Fruit fly (Drosophila melanogaster) whole organism, embryonic: ENCODE measurements around the gene Caper.

ENCODE experiments used
- CG10431 ChIP-seq: fragments of 200-800 bp; sonication (Bioruptor generic); optimal IDR thresholded peaks from 3 replicates; lab custom pipeline; 2018; ENCODE audit warnings: missing biosample characterization, mild to moderate bottlenecking, missing genetic modification characterization
- CG11093 ChIP-seq: fragments of 200-800 bp; sonication (Bioruptor generic); IDR thresholded peaks from 3 replicates; pipeline ENCODE4 v1.3.6; 2022; ENCODE audit warnings: missing biosample characterization, missing genetic modification characterization
- CG11247 ChIP-seq: fragments of 200-800 bp; sonication (Bioruptor generic); IDR thresholded peaks from 2 replicates; pipeline ENCODE4 v1.3.6; 2022; ENCODE audit warnings: missing biosample characterization, missing genetic modification characterization
- CG11398 ChIP-seq: fragments of 200-800 bp; sonication (Bioruptor generic); optimal IDR thresholded peaks from 2 replicates; lab custom pipeline; 2016; ENCODE audit warnings: missing biosample characterization, missing genetic modification characterization
- CG12071 ChIP-seq: fragments of 200-800 bp; sonication (Bioruptor generic); optimal IDR thresholded peaks from 3 replicates; lab custom pipeline; 2018; ENCODE audit warnings: missing biosample characterization, mild to moderate bottlenecking, missing genetic modification characterization
- CG14860 ChIP-seq: fragments of 200-800 bp; sonication (Bioruptor generic); IDR thresholded peaks from 3 replicates; pipeline ENCODE4 v1.3.6; 2022; ENCODE audit warnings: missing biosample characterization, missing genetic modification characterization; ENCODE audit not compliant: partially characterized antibody
- CG1602 ChIP-seq: fragments of 200-800 bp; sonication (Bioruptor generic); optimal IDR thresholded peaks from 3 replicates; lab custom pipeline; 2016; ENCODE audit warnings: missing biosample characterization, missing genetic modification characterization
- CG17385 ChIP-seq: fragments of 200-800 bp; sonication (Bioruptor generic); optimal IDR thresholded peaks from 3 replicates; lab custom pipeline; 2018; ENCODE audit warnings: missing biosample characterization, mild to moderate bottlenecking, missing genetic modification characterization
- CG3407 ChIP-seq: fragments of 200-800 bp; sonication (Bioruptor generic); optimal IDR thresholded peaks from 2 replicates; lab custom pipeline; 2018; ENCODE audit warnings: missing biosample characterization, mild to moderate bottlenecking, missing genetic modification characterization
- CG34376 ChIP-seq: fragments of 200-800 bp; sonication (Bioruptor generic); optimal IDR thresholded peaks from 2 replicates; lab custom pipeline; 2018; ENCODE audit warnings: missing biosample characterization, mild to moderate bottlenecking, missing genetic modification characterization
- CG34422 ChIP-seq: fragments of 200-800 bp; sonication (Bioruptor generic); IDR thresholded peaks from 3 replicates; pipeline ENCODE4 v1.3.6; 2022; ENCODE audit warnings: missing biosample characterization, missing genetic modification characterization
- CG3847 ChIP-seq: fragments of 200-800 bp; sonication (Bioruptor generic); IDR thresholded peaks from 2 replicates; pipeline ENCODE4 v1.3.6; 2022; ENCODE audit warnings: missing biosample characterization, missing genetic modification characterization
- CG6689 ChIP-seq: fragments of 200-800 bp; sonication (Bioruptor generic); IDR thresholded peaks from 2 replicates; pipeline ENCODE4 v1.3.6; 2022; ENCODE audit warnings: missing biosample characterization, missing genetic modification characterization
- CG7271 ChIP-seq: fragments of 200-800 bp; sonication (Bioruptor generic); optimal IDR thresholded peaks from 2 replicates; lab custom pipeline; 2018; ENCODE audit warnings: missing biosample characterization, mild to moderate bottlenecking, missing genetic modification characterization, moderate library complexity
- CG7786 ChIP-seq: fragments of 200-800 bp; sonication (Bioruptor generic); optimal IDR thresholded peaks from 2 replicates; lab custom pipeline; 2016; ENCODE audit warnings: missing biosample characterization, missing genetic modification characterization
- CG7928 ChIP-seq: fragments of 200-800 bp; sonication (Bioruptor generic); optimal IDR thresholded peaks from 2 replicates; lab custom pipeline; 2017; ENCODE audit warnings: missing biosample characterization, mild to moderate bottlenecking, missing genetic modification characterization
- CHES-1-like ChIP-seq: fragments of 200-800 bp; sonication (Bioruptor generic); optimal IDR thresholded peaks from 2 replicates; lab custom pipeline; 2016; ENCODE audit warnings: missing biosample characterization, missing genetic modification characterization
- Dip2 ChIP-seq: fragments of 200-800 bp; sonication (Bioruptor generic); IDR thresholded peaks from 2 replicates; pipeline ENCODE4 v1.3.6; 2022; ENCODE audit warnings: missing biosample characterization, missing genetic modification characterization
- H15 ChIP-seq: fragments of 200-800 bp; sonication (Bioruptor generic); IDR thresholded peaks from 3 replicates; pipeline ENCODE4 v1.3.6; 2022; ENCODE audit warnings: missing biosample characterization, missing genetic modification characterization
- H2.0 ChIP-seq: fragments of 200-800 bp; sonication (Bioruptor generic); IDR thresholded peaks from 2 replicates; pipeline ENCODE4 v1.3.6; 2022; ENCODE audit warnings: missing biosample characterization, missing genetic modification characterization
- Hand ChIP-seq: fragments of 200-800 bp; sonication (Bioruptor generic); optimal IDR thresholded peaks from 2 replicates; lab custom pipeline; 2017; ENCODE audit warnings: mild to moderate bottlenecking, missing biosample characterization, missing genetic modification reagents, missing genetic modification characterization
- Lhr ChIP-seq: fragments of 200-800 bp; sonication (Bioruptor generic); optimal IDR thresholded peaks from 3 replicates; lab custom pipeline; 2017; ENCODE audit warnings: mild to moderate bottlenecking, missing biosample characterization, missing genetic modification reagents, missing genetic modification characterization
- Med ChIP-seq: fragments of 200-800 bp; sonication (Bioruptor generic); peaks from one replicate; lab custom pipeline; 2016; ENCODE audit warnings: missing biosample characterization, missing genetic modification characterization, mild to moderate bottlenecking, inconsistent platforms, moderate library complexity
- Mrtf ChIP-seq: fragments of 200-800 bp; sonication (Bioruptor generic); IDR thresholded peaks from 3 replicates; pipeline ENCODE4 v1.3.6; 2022; ENCODE audit warnings: missing biosample characterization, missing genetic modification characterization
- NC2α ChIP-seq: fragments of 200-800 bp; sonication (Bioruptor generic); optimal IDR thresholded peaks from 2 replicates; lab custom pipeline; 2016; ENCODE audit warnings: missing biosample characterization, missing genetic modification characterization
- NC2β ChIP-seq: fragments of 200-800 bp; sonication (Bioruptor generic); optimal IDR thresholded peaks from 2 replicates; lab custom pipeline; 2016; ENCODE audit warnings: missing biosample characterization, missing genetic modification characterization
- NFAT ChIP-seq: fragments of 200-800 bp; sonication (Bioruptor generic); IDR thresholded peaks from 2 replicates; pipeline ENCODE4 v1.3.6; 2022; ENCODE audit warnings: missing biosample characterization, missing genetic modification characterization
- Optix ChIP-seq: fragments of 200-800 bp; sonication (Bioruptor generic); IDR thresholded peaks from 3 replicates; pipeline ENCODE4 v1.3.6; 2022; ENCODE audit warnings: missing biosample characterization, missing genetic modification characterization
- Sin3A ChIP-seq: fragments of >200 bp; optimal IDR thresholded peaks from 2 replicates; lab custom pipeline; 2018
- Usf ChIP-seq: fragments of 200-800 bp; sonication (Bioruptor generic); optimal IDR thresholded peaks from 2 replicates; lab custom pipeline; 2017; ENCODE audit warnings: missing genotype, missing biosample characterization, missing genetic modification characterization
- btn ChIP-seq: fragments of 200-800 bp; sonication (Bioruptor generic); optimal IDR thresholded peaks from 2 replicates; lab custom pipeline; 2016; ENCODE audit warnings: missing biosample characterization, missing genetic modification characterization
- dan ChIP-seq: fragments of 200-800 bp; sonication (Bioruptor generic); IDR thresholded peaks from 2 replicates; pipeline ENCODE4 v1.3.6; 2022; ENCODE audit warnings: missing biosample characterization, missing genetic modification characterization
- dmrt11E ChIP-seq: fragments of 200-800 bp; sonication (Bioruptor generic); optimal IDR thresholded peaks from 3 replicates; lab custom pipeline; 2018; ENCODE audit warnings: missing biosample characterization, mild to moderate bottlenecking, missing genetic modification characterization, moderate library complexity
- hbn ChIP-seq: fragments of 200-800 bp; sonication (Bioruptor generic); IDR thresholded peaks from 2 replicates; pipeline ENCODE4 v1.3.6; 2022; ENCODE audit warnings: missing biosample characterization, missing genetic modification characterization; ENCODE audit not compliant: partially characterized antibody
- hkb ChIP-seq, 2 experiments: fragments of 200-800 bp in 1 of 2; fragments of >200 bp in 1 of 2; sonication (Bioruptor generic) in 1 of 2; IDR thresholded peaks in 1 of 2; optimal IDR thresholded peaks in 1 of 2; 2 replicates each; pipeline versions ENCODE4 v1.3.6 to Lab custom; 2017 to 2022; ENCODE audit warnings: missing biosample characterization in 1 of 2, missing genetic modification characterization in 1 of 2
- ind ChIP-seq: fragments of 200-800 bp; sonication (Bioruptor generic); optimal IDR thresholded peaks from 3 replicates; lab custom pipeline; 2016; ENCODE audit warnings: missing biosample characterization, missing genetic modification characterization
- nau ChIP-seq: fragments of 200-800 bp; sonication (Bioruptor generic); optimal IDR thresholded peaks from 3 replicates; lab custom pipeline; 2017; ENCODE audit warnings: missing biosample characterization, mild to moderate bottlenecking, missing genetic modification characterization, missing genetic modification reagents
- nmo ChIP-seq: fragments of 200-800 bp; sonication (Bioruptor generic); optimal IDR thresholded peaks from 2 replicates; lab custom pipeline; 2018; ENCODE audit warnings: missing biosample characterization, mild to moderate bottlenecking, missing genetic modification characterization, moderate library complexity
- pan ChIP-seq, 4 experiments: fragments of >200 bp in 3 of 4; fragments of 200-800 bp in 1 of 4; sonication (Bioruptor generic) in 1 of 4; optimal IDR thresholded peaks in 3 of 4; IDR thresholded peaks in 1 of 4; 2 replicates each; pipeline versions ENCODE4 v1.3.6 to Lab custom; 2017 to 2022; ENCODE audit warnings: missing biosample characterization in 2 of 4, missing genetic modification characterization in 2 of 4, mixed read lengths in 1 of 4
- peb ChIP-seq: fragments of 200-800 bp; sonication (Bioruptor generic); IDR thresholded peaks from 2 replicates; pipeline ENCODE4 v1.3.6; 2022; ENCODE audit warnings: missing biosample characterization, missing genetic modification characterization
- pum ChIP-seq: fragments of 200-800 bp; sonication (Bioruptor generic); optimal IDR thresholded peaks from 2 replicates; lab custom pipeline; 2016; ENCODE audit warnings: missing biosample characterization, missing genetic modification characterization
- ssp ChIP-seq: fragments of 200-800 bp; sonication (Bioruptor generic); IDR thresholded peaks from 2 replicates; pipeline ENCODE4 v1.3.6; 2022; ENCODE audit warnings: missing biosample characterization, missing genetic modification characterization
- sug ChIP-seq: fragments of 200-800 bp; optimal IDR thresholded peaks from 2 replicates; lab custom pipeline; 2019; ENCODE audit warnings: missing biosample characterization, mild to moderate bottlenecking, missing genetic modification characterization, moderate library complexity
- tap ChIP-seq: fragments of 200-800 bp; optimal IDR thresholded peaks from 3 replicates; lab custom pipeline; 2019; ENCODE audit warnings: missing biosample characterization, mild to moderate bottlenecking, missing genetic modification characterization, moderate library complexity
- toy ChIP-seq: fragments of 200-800 bp; sonication (Bioruptor generic); IDR thresholded peaks from 2 replicates; pipeline ENCODE4 v1.3.6; 2022; ENCODE audit warnings: missing biosample characterization, missing genetic modification characterization
- ttk ChIP-seq: fragments of 200-800 bp; sonication (Bioruptor generic); IDR thresholded peaks from 2 replicates; pipeline ENCODE4 v2.1.2; 2022; ENCODE audit warnings: missing biosample characterization, missing genetic modification characterization
- twi ChIP-seq: fragments of 200-800 bp; optimal IDR thresholded peaks from 2 replicates; lab custom pipeline; 2019; ENCODE audit warnings: missing biosample characterization, mild to moderate bottlenecking, missing genetic modification characterization, moderate library complexity
- unpg ChIP-seq: fragments of 200-800 bp; sonication (Bioruptor generic); optimal IDR thresholded peaks from 3 replicates; lab custom pipeline; 2018; ENCODE audit warnings: missing biosample characterization, mild to moderate bottlenecking, missing genetic modification characterization, moderate library complexity
- vnd ChIP-seq: fragments of 200-800 bp; sonication (Bioruptor generic); IDR thresholded peaks from 3 replicates; pipeline ENCODE4 v1.3.6; 2022; ENCODE audit warnings: missing biosample characterization, missing genetic modification characterization; ENCODE audit not compliant: partially characterized antibody

Gene Caper

dm6 chr2L:7042150-7042811 lies 9.8 kb downstream of the Caper start (continued):
- TF ChIP-seq hbn (GFP tag; lab: Robert Waterston, UW) (peak; percentile 59), pan (optimal IDR thresholded peaks at IDR 0.05; lab: Kevin White, UChicago) (no peak), pan (GFP tag; optimal IDR thresholded peaks at IDR 0.05 in 1 of 2, IDR thresholded peaks at IDR 0.05 in 1 of 2) (peak in 1 of 2 experiments; percentile 23), H15 (GFP tag; lab: Robert Waterston, UW) (peak; percentile 26; the same call in 1 of the 3 replicates), vnd (peak; percentile 42; the same call in 1 of the 3 replicates), Usf (GFP tag; lab: Kevin White, UChicago) (no peak), ssp (peak; percentile 29; the same call in 1 of the 2 replicates), CG7928 (GFP tag; lab: Kevin White, UChicago) (peak; percentile 39), Mrtf (GFP tag; lab: Robert Waterston, UW) (peak; percentile 65; the same call in 2 of the 3 replicates), pum (peak; percentile 32), CG1602 (GFP tag; lab: Kevin White, UChicago) (no peak), Hand (GFP tag; lab: Kevin White, UChicago) (peak; percentile 55), CG7271 (tag; lab: Kevin White, UChicago) (no peak), Lhr (GFP tag; lab: Kevin White, UChicago) (peak; percentile 73), Optix (GFP tag; lab: Robert Waterston, UW) (peak; percentile 70; the same call in 2 of the 3 replicates), CG11398 (peak; percentile 23), CG3407 (no peak), tap (tag; lab: Kevin White, UChicago) (no peak), CG11093 (GFP tag; lab: Robert Waterston, UW) (no peak; the same call in 2 of the 3 replicates), ind (GFP tag; lab: Kevin White, UChicago) (peak; percentile 4), CG12071 (GFP tag; lab: Kevin White, UChicago) (peak; percentile 42), CG34376 (GFP tag; lab: Kevin White, UChicago) (peak; percentile 74), Sin3A (peak; percentile 44), CG34422 (GFP tag; lab: Robert Waterston, UW) (peak; percentile 87), CG14860 (peak; percentile 29; the same call in 1 of the 3 replicates), peb (GFP tag; lab: Robert Waterston, UW) (no peak), btn (GFP tag; lab: Kevin White, UChicago) (no peak), hkb (optimal IDR thresholded peaks at IDR 0.05; lab: Kevin White, UChicago) (no peak), hkb (GFP tag; IDR thresholded peaks at IDR 0.05; lab: Robert Waterston, UW) (peak; percentile 25; the same call in 1 of the 2 replicates), NC2β (peak; percentile 65), ttk (GFP tag; lab: Robert Waterston, UW) (no peak; the same call in 1 of the 2 replicates), CG3847 (GFP tag; lab: Robert Waterston, UW) (peak; percentile 88), nmo (GFP tag; lab: Kevin White, UChicago) (peak; percentile 16), CG11247 (GFP tag; lab: Robert Waterston, UW) (peak; percentile 59; the same call in 1 of the 2 replicates), CG7786 (GFP tag; lab: Kevin White, UChicago) (peak; percentile 2), sug (tag; lab: Kevin White, UChicago) (peak; percentile 53), unpg (GFP tag; lab: Kevin White, UChicago) (no peak), H2.0 (GFP tag; lab: Robert Waterston, UW) (no peak; the same call in none of the 2 replicates), twi (tag; lab: Kevin White, UChicago) (peak; percentile 39), Dip2 (GFP tag; lab: Robert Waterston, UW) (no peak), CG17385 (GFP tag; lab: Kevin White, UChicago) (peak; percentile 57), nau (GFP tag; lab: Kevin White, UChicago) (peak; percentile 26), dan (GFP tag; lab: Robert Waterston, UW) (no peak), Med (GFP tag; lab: Kevin White, UChicago) (peak; percentile 95), CG6689 (0 out of 2 replicates have a peak, but pooled peaks have one; percentile 42), CG10431 (GFP tag; lab: Kevin White, UChicago) (no peak), dmrt11E (tag; lab: Kevin White, UChicago) (no peak), CHES-1-like (GFP tag; lab: Kevin White, UChicago) (peak; percentile 73), NC2α (GFP tag; lab: Kevin White, UChicago) (no peak), NFAT (GFP tag; lab: Robert Waterston, UW) (peak; percentile 60), toy (GFP tag; lab: Robert Waterston, UW) (no peak)
